In the genomic region with DNA sequence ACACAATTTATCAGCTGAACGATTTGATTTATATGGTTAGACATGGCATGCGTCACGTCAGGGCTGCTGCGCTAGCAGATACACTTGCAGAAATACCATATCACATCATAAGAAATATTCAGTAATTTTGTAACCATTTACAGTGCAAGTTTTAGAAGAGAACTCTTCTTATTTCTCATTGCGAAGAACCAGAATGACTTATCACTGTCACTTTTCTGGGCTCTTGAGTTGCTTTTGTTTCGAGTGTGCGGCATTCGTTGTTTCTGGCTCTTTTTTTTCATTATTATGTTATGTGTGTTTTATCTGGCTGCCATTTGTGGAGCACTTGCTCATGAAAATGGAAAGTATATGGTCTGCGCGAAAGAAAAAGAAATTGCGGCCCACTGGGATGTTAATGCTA, we compare ENCODE assay signal across 4 fruit fly cellular contexts.
TF ChIP-seq lines count a peak whose summit lies in the region.

No protein-coding gene starts in this region.

- no peak for TF ChIP-seq CTCF in whole organism, embryonic (GFP tag; optimal IDR thresholded peaks at IDR 0.05; lab: Kevin White, UChicago)

TF ChIP-seq in whole organism, embryonic, 481 proteins besides CTCF, POLR2A, EP300 and RAD21 (continues in another document):
- TF ChIP-seq CG17385 (GFP tag; optimal IDR thresholded peaks at IDR 0.05; lab: Kevin White, UChicago) (peak; percentile 5), Gsc (GFP tag; IDR thresholded peaks at IDR 0.05; lab: Robert Waterston, UW) (no peak), H2.0 (GFP tag; IDR thresholded peaks at IDR 0.05; lab: Robert Waterston, UW) (0 out of 2 replicates have a peak, but pooled peaks have one; percentile 8), CG13424 (tag; optimal IDR thresholded peaks at IDR 0.05; lab: Kevin White, UChicago) (peak; percentile 17), CG1603 (tag; optimal IDR thresholded peaks at IDR 0.05; lab: Kevin White, UChicago) (peak; percentile 0), Oli (tag; optimal IDR thresholded peaks at IDR 0.05; lab: Kevin White, UChicago) (peak; percentile 5), ci (GFP tag; IDR thresholded peaks at IDR 0.05; lab: Robert Waterston, UW) (peak; percentile 51; the same call in 1 of the 3 replicates), CG4424 (GFP tag; optimal IDR thresholded peaks at IDR 0.05; lab: Kevin White, UChicago) (no peak), CG2889 (GFP tag; IDR thresholded peaks at IDR 0.05; lab: Robert Waterston, UW) (0 out of 3 replicates have a peak, but pooled peaks have one; percentile 18), row (GFP tag; IDR thresholded peaks at IDR 0.05; lab: Robert Waterston, UW) (peak; percentile 48), bsh (GFP tag; optimal IDR thresholded peaks at IDR 0.05; lab: Kevin White, UChicago) (peak in 1 of 2 experiments; percentile 34), lov (optimal IDR thresholded peaks at IDR 0.05; lab: Kevin White, UChicago) (no peak), lov (GFP tag; IDR thresholded peaks at IDR 0.05; lab: Robert Waterston, UW) (0 out of 3 replicates have a peak, but pooled peaks have one; percentile 43), sisA (GFP tag; IDR thresholded peaks at IDR 0.05; lab: Robert Waterston, UW) (peak; percentile 44), CG4282 (GFP tag; optimal IDR thresholded peaks at IDR 0.05; lab: Kevin White, UChicago) (no peak), Ets65A (GFP tag; lab: Kevin White, UChicago) (peak; percentile 7), CG10565 (GFP tag; optimal IDR thresholded peaks at IDR 0.05; lab: Kevin White, UChicago) (no peak), CG30403 (GFP tag; optimal IDR thresholded peaks at IDR 0.05; lab: Kevin White, UChicago) (peak; percentile 8), CG8089 (GFP tag; optimal IDR thresholded peaks at IDR 0.05; lab: Kevin White, UChicago) (no peak), gem (tag; optimal IDR thresholded peaks at IDR 0.05; lab: Kevin White, UChicago) (peak; percentile 37)

TF ChIP-seq in whole organism, prepupa, 60 proteins besides CTCF, POLR2A, EP300 and RAD21 (continues in another document):
- peak; percentile 67 for TF ChIP-seq CG11294 (GFP tag; IDR thresholded peaks at IDR 0.05; lab: Robert Waterston, UW)
- no peak for TF ChIP-seq Sox15 (GFP tag; optimal IDR thresholded peaks at IDR 0.05; lab: Kevin White, UChicago)
- peak; percentile 74 for TF ChIP-seq CG4318 (GFP tag; optimal IDR thresholded peaks at IDR 0.05; lab: Kevin White, UChicago)
- peak; percentile 46 for TF ChIP-seq achi (GFP tag; optimal IDR thresholded peaks at IDR 0.05; lab: Kevin White, UChicago)
- TF ChIP-seq CG8119 (GFP tag; IDR thresholded peaks at IDR 0.05; lab: Robert Waterston, UW): peak; percentile 83
- peak; percentile 62 for TF ChIP-seq Gug (GFP tag; IDR thresholded peaks at IDR 0.05; lab: Robert Waterston, UW)
- TF ChIP-seq Eip93F (GFP tag; optimal IDR thresholded peaks at IDR 0.05; lab: Kevin White, UChicago): no peak
- peak; percentile 2 for TF ChIP-seq CG6276 (GFP tag; optimal IDR thresholded peaks at IDR 0.05; lab: Kevin White, UChicago)
- peak; percentile 73 for TF ChIP-seq dac (GFP tag; optimal IDR thresholded peaks at IDR 0.05; lab: Kevin White, UChicago)
- TF ChIP-seq esn (GFP tag; optimal IDR thresholded peaks at IDR 0.05; lab: Kevin White, UChicago): no peak
- peak; percentile 84 for TF ChIP-seq CG32006 (GFP tag; optimal IDR thresholded peaks at IDR 0.05; lab: Kevin White, UChicago)
- TF ChIP-seq Hr39 (GFP tag; optimal IDR thresholded peaks at IDR 0.05; lab: Kevin White, UChicago): peak; percentile 24
- no peak for TF ChIP-seq CG11902 (GFP tag; optimal IDR thresholded peaks at IDR 0.05; lab: Kevin White, UChicago)
- TF ChIP-seq vri (GFP tag; optimal IDR thresholded peaks at IDR 0.05; lab: Kevin White, UChicago): no peak
- peak in 1 of 2 experiments; percentile 41 for TF ChIP-seq salr (GFP tag; optimal IDR thresholded peaks at IDR 0.05; lab: Kevin White, UChicago)
- peak; percentile 89 for TF ChIP-seq eg (GFP tag; IDR thresholded peaks at IDR 0.05; lab: Robert Waterston, UW)
- peak; percentile 84 for TF ChIP-seq CG6163 (GFP tag; IDR thresholded peaks at IDR 0.05; lab: Robert Waterston, UW)
- peak; percentile 30 for TF ChIP-seq CG3919 (GFP tag; optimal IDR thresholded peaks at IDR 0.05; lab: Kevin White, UChicago)
- TF ChIP-seq Sox14 (GFP tag; optimal IDR thresholded peaks at IDR 0.05; lab: Kevin White, UChicago): peak; percentile 23
- TF ChIP-seq cyc (GFP tag; optimal IDR thresholded peaks at IDR 0.05; lab: Kevin White, UChicago): no peak
- peak; percentile 24 for TF ChIP-seq CG10631 (GFP tag; optimal IDR thresholded peaks at IDR 0.05; lab: Kevin White, UChicago)
- peak; percentile 6 for TF ChIP-seq Met (GFP tag; optimal IDR thresholded peaks at IDR 0.05; lab: Kevin White, UChicago)
- peak; percentile 10 for TF ChIP-seq pdm3 (GFP tag; optimal IDR thresholded peaks at IDR 0.05; lab: Kevin White, UChicago)

TF ChIP-seq in whole organism, pupa, 21 proteins besides CTCF, POLR2A, EP300 and RAD21:
- no peak for TF ChIP-seq CG34367 (tag; optimal IDR thresholded peaks at IDR 0.05; lab: Kevin White, UChicago)
- peak; percentile 65 for TF ChIP-seq CG12605 (GFP tag; IDR thresholded peaks at IDR 0.05; lab: Robert Waterston, UW)
- TF ChIP-seq CG17806 (tag; optimal IDR thresholded peaks at IDR 0.05; lab: Kevin White, UChicago): peak; percentile 25
- no peak for TF ChIP-seq EcR (GFP tag; optimal IDR thresholded peaks at IDR 0.05; lab: Kevin White, UChicago)
- TF ChIP-seq CG9948 (tag; optimal IDR thresholded peaks at IDR 0.05; lab: Kevin White, UChicago): no peak
- TF ChIP-seq fd96Ca (GFP tag; IDR thresholded peaks at IDR 0.05; lab: Robert Waterston, UW): peak; percentile 83
- TF ChIP-seq D1 (tag; optimal IDR thresholded peaks at IDR 0.05; lab: Kevin White, UChicago): no peak
- TF ChIP-seq CG4496 (GFP tag; IDR thresholded peaks at IDR 0.05; lab: Robert Waterston, UW): peak; percentile 82
- TF ChIP-seq CG10348 (GFP tag; IDR thresholded peaks at IDR 0.05; lab: Robert Waterston, UW): no peak
- TF ChIP-seq gl (tag; optimal IDR thresholded peaks at IDR 0.05; lab: Kevin White, UChicago): no peak
- no peak for TF ChIP-seq CG8159 (tag; optimal IDR thresholded peaks at IDR 0.05; lab: Kevin White, UChicago)
- peak; percentile 63 for TF ChIP-seq CG8301 (tag; optimal IDR thresholded peaks at IDR 0.05; lab: Kevin White, UChicago)
- peak; percentile 62; the same call in 1 of the 2 replicates for TF ChIP-seq rn (GFP tag; IDR thresholded peaks at IDR 0.05; lab: Robert Waterston, UW)
- peak; percentile 64 for TF ChIP-seq CG14655 (GFP tag; optimal IDR thresholded peaks at IDR 0.05; lab: Kevin White, UChicago)
- TF ChIP-seq Pif1B (GFP tag; optimal IDR thresholded peaks at IDR 0.05; lab: Kevin White, UChicago): peak; percentile 8
- no peak for TF ChIP-seq CG15710 (tag; optimal IDR thresholded peaks at IDR 0.05; lab: Kevin White, UChicago)
- TF ChIP-seq CG13204 (GFP tag; optimal IDR thresholded peaks at IDR 0.05; lab: Kevin White, UChicago): no peak
- TF ChIP-seq Ets98B (GFP tag; IDR thresholded peaks at IDR 0.05; lab: Robert Waterston, UW): peak; percentile 76
- TF ChIP-seq Pif1A (GFP tag; optimal IDR thresholded peaks at IDR 0.05; lab: Kevin White, UChicago): no peak
- no peak for TF ChIP-seq Snoo (tag; optimal IDR thresholded peaks at IDR 0.05; lab: Kevin White, UChicago)
- TF ChIP-seq CG32121 (GFP tag; IDR thresholded peaks at IDR 0.05; lab: Robert Waterston, UW): peak; percentile 71

TF ChIP-seq in whole organism, wandering third instar larva, 38 proteins besides CTCF, POLR2A, EP300 and RAD21:
- TF ChIP-seq h (GFP tag; optimal IDR thresholded peaks at IDR 0.05; lab: Kevin White, UChicago): peak; percentile 18
- no peak for TF ChIP-seq Hnf4 (GFP tag; optimal IDR thresholded peaks at IDR 0.05; lab: Kevin White, UChicago)
- TF ChIP-seq ey (GFP tag; optimal IDR thresholded peaks at IDR 0.05; lab: Kevin White, UChicago): peak; percentile 19
- TF ChIP-seq rgr (GFP tag; optimal IDR thresholded peaks at IDR 0.05; lab: Kevin White, UChicago): peak; percentile 14
